Worm (Caenorhabditis elegans): ENCODE measurements around the gene trpp-12.

ce11 chrX:2365890-2366289 lies 43.6 kb upstream of the trpp-12 start, which contains the start of gene T24D8.6:
- no peak for TF ChIP-seq flt-1 (GFP tag; IDR thresholded peaks at IDR 0.05)
- no peak for TF ChIP-seq cog-1 (tag; optimal IDR thresholded peaks at IDR 0.05)
- TF ChIP-seq ref-1 (GFP tag; conservative IDR thresholded peaks at IDR 0.05), result no peak
- TF ChIP-seq med-1 (GFP tag; optimal IDR thresholded peaks at IDR 0.05; ENCODE audit: insufficient read depth), result no peak
- no peak for TF ChIP-seq tab-1 (GFP tag; IDR thresholded peaks at IDR 0.05)

Measured in whole organism, midembryonic.